Fruit fly (Drosophila melanogaster): Measurements from ENCODE around the gene Adgf-A2.

Gene Adgf-A2

dm6 chr3L:17757156-17758083 lies 6.5 kb downstream of the Adgf-A2 start (continued):
- TF ChIP-seq CG7745 (tag; optimal IDR thresholded peaks at IDR 0.05) (peak; percentile 30), CG31388 (GFP tag; optimal IDR thresholded peaks at IDR 0.05) (peak; percentile 32), nau (GFP tag; optimal IDR thresholded peaks at IDR 0.05) (peak; percentile 75), tin (GFP tag; optimal IDR thresholded peaks at IDR 0.05) (peak; percentile 80), jumu (GFP tag; optimal IDR thresholded peaks at IDR 0.05) (peak; percentile 63), aop (GFP tag; IDR thresholded peaks at IDR 0.05) (no peak), ewg (GFP tag; optimal IDR thresholded peaks at IDR 0.05) (peak; percentile 82), CG10543 (GFP tag; optimal IDR thresholded peaks at IDR 0.05) (peak; percentile 6), repo (GFP tag; optimal IDR thresholded peaks at IDR 0.05) (peak; percentile 39), CG14667 (GFP tag; IDR thresholded peaks at IDR 0.05) (peak; percentile 43; the same call in 1 of the 2 replicates), NfI (GFP tag; optimal IDR thresholded peaks at IDR 0.05) (peak; percentile 5), ssp (GFP tag; IDR thresholded peaks at IDR 0.05) (peak; percentile 38; the same call in 1 of the 2 replicates), bsh (GFP tag; optimal IDR thresholded peaks at IDR 0.05) (peak in 1 of 2 experiments; percentile 88), Myb (GFP tag; optimal IDR thresholded peaks at IDR 0.05) (no peak), CG17328 (GFP tag; IDR thresholded peaks at IDR 0.05) (peak; percentile 62), dmrt99B (tag; optimal IDR thresholded peaks at IDR 0.05) (peak; percentile 87), CG32767 (GFP tag; IDR thresholded peaks at IDR 0.05) (peak; percentile 58; the same call in 1 of the 2 replicates), CG12236 (GFP tag; optimal IDR thresholded peaks at IDR 0.05) (peak; percentile 55), CG15011 (GFP tag; optimal IDR thresholded peaks at IDR 0.05) (peak; percentile 62), nerfin-1 (tag; optimal IDR thresholded peaks at IDR 0.05) (peak; percentile 85), CG3281 (GFP tag; optimal IDR thresholded peaks at IDR 0.05) (peak; percentile 53), vnd (GFP tag; IDR thresholded peaks at IDR 0.05; ENCODE audit: partially characterized antibody) (no peak), CG6689 (GFP tag; IDR thresholded peaks at IDR 0.05) (peak; percentile 82), shn (GFP tag; optimal IDR thresholded peaks at IDR 0.05) (peak; percentile 45), ken (GFP tag; IDR thresholded peaks at IDR 0.05) (peak; percentile 20; the same call in 1 of the 3 replicates), Fer1 (GFP tag; optimal IDR thresholded peaks at IDR 0.05) (no peak), oc (tag; optimal IDR thresholded peaks at IDR 0.05) (peak; percentile 64), pan (optimal IDR thresholded peaks at IDR 0.05) (no peak), pan (GFP tag; optimal IDR thresholded peaks at IDR 0.05 in 1 of 2, IDR thresholded peaks at IDR 0.05 in 1 of 2) (peak in 1 of 2 experiments; percentile 37), CG10462 (GFP tag; optimal IDR thresholded peaks at IDR 0.05) (peak; percentile 67), CG13775 (GFP tag; optimal IDR thresholded peaks at IDR 0.05) (peak; percentile 86), CG4404 (GFP tag; IDR thresholded peaks at IDR 0.05) (peak; percentile 80), C15 (GFP tag; IDR thresholded peaks at IDR 0.05) (no peak), stwl (tag; optimal IDR thresholded peaks at IDR 0.05) (peak; percentile 21), Scr (GFP tag; IDR thresholded peaks at IDR 0.05; ENCODE audit: partially characterized antibody) (no peak), usp (GFP tag; optimal IDR thresholded peaks at IDR 0.05) (no peak), ham (GFP tag; IDR thresholded peaks at IDR 0.05) (no peak), maf-S (GFP tag; optimal IDR thresholded peaks at IDR 0.05) (no peak), CG10274 (GFP tag; optimal IDR thresholded peaks at IDR 0.05) (peak; percentile 25), CG17829 (tag; optimal IDR thresholded peaks at IDR 0.05) (peak; percentile 92), Awh (GFP tag; IDR thresholded peaks at IDR 0.05) (peak; percentile 65), lilli (GFP tag; optimal IDR thresholded peaks at IDR 0.05) (peak; percentile 45), fd96Cb (tag; optimal IDR thresholded peaks at IDR 0.05) (peak; percentile 86), fd102C (GFP tag; optimal IDR thresholded peaks at IDR 0.05) (peak; percentile 20), exex (tag; optimal IDR thresholded peaks at IDR 0.05) (peak; percentile 10), sim (GFP tag; IDR thresholded peaks at IDR 0.05) (0 out of 2 replicates have a peak, but pooled peaks have one; percentile 50), Atf3 (GFP tag; optimal IDR thresholded peaks at IDR 0.05) (peak; percentile 44), NC2α (GFP tag; optimal IDR thresholded peaks at IDR 0.05) (peak; percentile 52)
